Fruit fly (Drosophila melanogaster) whole organism, prepupa: ENCODE data around the gene CG42512.

Source experiments
- Blimp-1 ChIP-seq: fragments of 200-800 bp; sonication (Bioruptor generic); optimal IDR thresholded peaks from 3 replicates; lab custom pipeline; 2017; ENCODE audit warnings: missing biosample characterization, missing genetic modification characterization, mild to moderate bottlenecking, moderate library complexity, missing genetic modification reagents
- CG10631 ChIP-seq: fragments of 200-800 bp; sonication (Bioruptor generic); optimal IDR thresholded peaks from 2 replicates; lab custom pipeline; 2016; ENCODE audit warnings: missing biosample characterization, missing genetic modification characterization
- CG10669 ChIP-seq: fragments of 200-800 bp; sonication (Bioruptor generic); optimal IDR thresholded peaks from 3 replicates; lab custom pipeline; 2018; ENCODE audit warnings: missing biosample characterization, mild to moderate bottlenecking, missing genetic modification characterization, moderate library complexity
- CG11902 ChIP-seq: fragments of 200-800 bp; sonication (Bioruptor generic); optimal IDR thresholded peaks from 3 replicates; lab custom pipeline; 2016; ENCODE audit warnings: missing biosample characterization, missing genetic modification characterization
- CG15336 ChIP-seq: fragments of 200-800 bp; sonication (Bioruptor generic); IDR thresholded peaks from 2 replicates; pipeline ENCODE4 v1.3.6; 2022; ENCODE audit warnings: missing biosample characterization, missing genetic modification characterization
- CG1621 ChIP-seq: fragments of 200-800 bp; sonication (Bioruptor generic); optimal IDR thresholded peaks from 3 replicates; lab custom pipeline; 2018; ENCODE audit warnings: missing biosample characterization, mild to moderate bottlenecking, missing genetic modification characterization
- CG16779 ChIP-seq: fragments of 200-800 bp; sonication (Bioruptor generic); optimal IDR thresholded peaks from 3 replicates; lab custom pipeline; 2017; ENCODE audit warnings: missing biosample characterization, mild to moderate bottlenecking, missing genetic modification characterization
- CG3032 ChIP-seq: fragments of 200-800 bp; optimal IDR thresholded peaks from 2 replicates; lab custom pipeline; 2019; ENCODE audit warnings: missing biosample characterization, mild to moderate bottlenecking, missing genetic modification characterization, moderate library complexity
- CG31627 ChIP-seq: fragments of 200-800 bp; sonication (Bioruptor generic); optimal IDR thresholded peaks from 3 replicates; lab custom pipeline; 2016; ENCODE audit warnings: missing biosample characterization, missing genetic modification characterization
- CG32006 ChIP-seq: fragments of 200-800 bp; sonication (Bioruptor generic); optimal IDR thresholded peaks from 3 replicates; lab custom pipeline; 2017; ENCODE audit warnings: missing biosample characterization, mild to moderate bottlenecking, missing genetic modification characterization
- CG34406 ChIP-seq: fragments of 200-800 bp; sonication (Bioruptor generic); optimal IDR thresholded peaks from 3 replicates; lab custom pipeline; 2016; ENCODE audit warnings: missing biosample characterization, missing genetic modification characterization
- CG3919 ChIP-seq: fragments of 200-800 bp; sonication (Bioruptor generic); optimal IDR thresholded peaks from 3 replicates; lab custom pipeline; 2016; ENCODE audit warnings: missing biosample characterization, missing genetic modification characterization
- CG4318 ChIP-seq: fragments of 200-800 bp; sonication (Bioruptor generic); optimal IDR thresholded peaks from 3 replicates; lab custom pipeline; 2017; ENCODE audit warnings: missing biosample characterization, mild to moderate bottlenecking, missing genetic modification characterization
- CG6163 ChIP-seq: fragments of 200-800 bp; sonication (Bioruptor generic); IDR thresholded peaks from 3 replicates; pipeline ENCODE4 v1.3.6; 2022; ENCODE audit warnings: missing biosample characterization, missing genetic modification characterization
- CG6276 ChIP-seq: fragments of 200-800 bp; sonication (Bioruptor generic); optimal IDR thresholded peaks from 2 replicates; lab custom pipeline; 2017; ENCODE audit warnings: missing biosample characterization, mild to moderate bottlenecking, missing genetic modification characterization
- CG6792 ChIP-seq: fragments of 200-800 bp; sonication (Bioruptor generic); optimal IDR thresholded peaks from 3 replicates; lab custom pipeline; 2016; ENCODE audit warnings: missing biosample characterization, missing genetic modification characterization
- CG6854 ChIP-seq: fragments of 200-800 bp; sonication (Bioruptor generic); optimal IDR thresholded peaks from 2 replicates; lab custom pipeline; 2017; ENCODE audit warnings: missing biosample characterization, mild to moderate bottlenecking, missing genetic modification characterization
- CG8119 ChIP-seq: fragments of 200-800 bp; sonication (Bioruptor generic); IDR thresholded peaks from 3 replicates; pipeline ENCODE4 v1.3.6; 2022; ENCODE audit warnings: missing biosample characterization, missing genetic modification characterization
- CG8319 ChIP-seq: fragments of 200-800 bp; sonication (Bioruptor generic); optimal IDR thresholded peaks from 3 replicates; lab custom pipeline; 2016; ENCODE audit warnings: missing biosample characterization, missing genetic modification characterization
- CG8632 ChIP-seq: fragments of 200-800 bp; sonication (Bioruptor generic); optimal IDR thresholded peaks from 3 replicates; lab custom pipeline; 2016; ENCODE audit warnings: missing biosample characterization, missing genetic modification characterization
- Eip78C ChIP-seq: fragments of 200-800 bp; sonication (Bioruptor generic); peaks from one replicate; lab custom pipeline; 2016; ENCODE audit warnings: missing biosample characterization, missing genetic modification characterization
- Ets96B ChIP-seq: fragments of 200-800 bp; optimal IDR thresholded peaks from 2 replicates; lab custom pipeline; 2019; ENCODE audit warnings: missing biosample characterization, mild to moderate bottlenecking, missing genetic modification characterization, moderate library complexity
- Gug ChIP-seq: fragments of 200-800 bp; sonication (Bioruptor generic); IDR thresholded peaks from 2 replicates; pipeline ENCODE4 v1.3.6; 2022; ENCODE audit warnings: missing biosample characterization, missing genetic modification characterization
- Hr39 ChIP-seq: fragments of 200-800 bp; sonication (Bioruptor generic); optimal IDR thresholded peaks from 2 replicates; lab custom pipeline; 2016; ENCODE audit warnings: missing biosample characterization, missing genetic modification characterization
- Lpt ChIP-seq: fragments of 200-800 bp; sonication (Bioruptor generic); optimal IDR thresholded peaks from 3 replicates; lab custom pipeline; 2016; ENCODE audit warnings: missing biosample characterization, missing genetic modification characterization
- Met ChIP-seq: fragments of 200-800 bp; sonication (Bioruptor generic); optimal IDR thresholded peaks from 3 replicates; lab custom pipeline; 2016; ENCODE audit warnings: missing biosample characterization, missing genetic modification characterization
- OdsH ChIP-seq: fragments of 200-800 bp; sonication (Bioruptor generic); optimal IDR thresholded peaks from 3 replicates; lab custom pipeline; 2016; ENCODE audit warnings: missing biosample characterization, missing genetic modification characterization
- Smox ChIP-seq: fragments of 200-800 bp; sonication (Bioruptor generic); optimal IDR thresholded peaks from 3 replicates; lab custom pipeline; 2016; ENCODE audit warnings: missing biosample characterization, missing genetic modification characterization
- Sox102F ChIP-seq: fragments of 200-800 bp; sonication (Bioruptor generic); optimal IDR thresholded peaks from 2 replicates; lab custom pipeline; 2016; ENCODE audit warnings: missing biosample characterization, mild to moderate bottlenecking, missing genetic modification characterization
- Sox14 ChIP-seq: fragments of 200-800 bp; sonication (Bioruptor generic); optimal IDR thresholded peaks from 3 replicates; lab custom pipeline; 2016; ENCODE audit warnings: missing biosample characterization, missing genetic modification characterization
- Sox15 ChIP-seq: fragments of 200-800 bp; sonication (Bioruptor generic); optimal IDR thresholded peaks from 3 replicates; lab custom pipeline; 2016; ENCODE audit warnings: missing biosample characterization, missing genetic modification characterization
- achi ChIP-seq: fragments of 200-800 bp; sonication (Bioruptor generic); optimal IDR thresholded peaks from 3 replicates; lab custom pipeline; 2016; ENCODE audit warnings: missing biosample characterization, missing genetic modification characterization
- acj6 ChIP-seq: fragments of 200-800 bp; sonication (Bioruptor generic); optimal IDR thresholded peaks from 3 replicates; lab custom pipeline; 2016; ENCODE audit warnings: missing biosample characterization, missing genetic modification characterization
- cyc ChIP-seq: fragments of 200-800 bp; sonication (Bioruptor generic); optimal IDR thresholded peaks from 3 replicates; lab custom pipeline; 2016; ENCODE audit warnings: missing biosample characterization, missing genetic modification characterization
- dac ChIP-seq: fragments of 200-800 bp; sonication (Bioruptor generic); optimal IDR thresholded peaks from 2 replicates; lab custom pipeline; 2017; ENCODE audit warnings: missing biosample characterization, mild to moderate bottlenecking, missing genetic modification characterization
- dsx ChIP-seq: fragments of 200-800 bp; optimal IDR thresholded peaks from 3 replicates; lab custom pipeline; 2019; ENCODE audit warnings: missing biosample characterization, mild to moderate bottlenecking, missing genetic modification characterization, moderate library complexity; ENCODE audit not compliant: poor library complexity, severe bottlenecking
- eg ChIP-seq: fragments of 200-800 bp; sonication (Bioruptor generic); IDR thresholded peaks from 3 replicates; pipeline ENCODE4 v1.3.6; 2022; ENCODE audit warnings: missing biosample characterization, missing genetic modification characterization
- esn ChIP-seq: fragments of 200-800 bp; sonication (Bioruptor generic); optimal IDR thresholded peaks from 2 replicates; lab custom pipeline; 2016; ENCODE audit warnings: missing biosample characterization, mild to moderate bottlenecking, missing genetic modification characterization, moderate library complexity
- fd59A ChIP-seq: fragments of 200-800 bp; sonication (Bioruptor generic); optimal IDR thresholded peaks from 2 replicates; lab custom pipeline; 2017; ENCODE audit warnings: missing biosample characterization, mild to moderate bottlenecking, missing genetic modification characterization, missing genetic modification reagents
- fd85E ChIP-seq: fragments of 200-800 bp; sonication (Bioruptor generic); optimal IDR thresholded peaks from 3 replicates; lab custom pipeline; 2016; ENCODE audit warnings: missing biosample characterization, missing genetic modification characterization
- fkh ChIP-seq: fragments of 200-800 bp; sonication (Bioruptor generic); optimal IDR thresholded peaks from 3 replicates; lab custom pipeline; 2017; ENCODE audit warnings: missing biosample characterization, mild to moderate bottlenecking, missing genetic modification characterization, moderate library complexity
- lz ChIP-seq: fragments of 200-800 bp; sonication (Bioruptor generic); optimal IDR thresholded peaks from 3 replicates; lab custom pipeline; 2016; ENCODE audit warnings: missing biosample characterization, missing genetic modification characterization
- net ChIP-seq: fragments of 200-800 bp; sonication (Bioruptor generic); optimal IDR thresholded peaks from 3 replicates; lab custom pipeline; 2016; ENCODE audit warnings: missing biosample characterization, missing genetic modification characterization
- salr ChIP-seq, 2 experiments: fragments of 200-800 bp; sonication (Bioruptor generic); optimal IDR thresholded peaks; 3 replicates each; lab custom pipeline; 2016 to 2018; ENCODE audit warnings: missing biosample characterization in 2 of 2, missing genetic modification characterization in 2 of 2, mild to moderate bottlenecking in 1 of 2
- spab ChIP-seq: fragments of 200-800 bp; sonication (Bioruptor generic); optimal IDR thresholded peaks from 2 replicates; lab custom pipeline; 2017; ENCODE audit warnings: missing biosample characterization, mild to moderate bottlenecking, missing genetic modification characterization, missing genetic modification reagents
- ss ChIP-seq, 2 experiments: fragments of 200-800 bp; sonication (Bioruptor generic); optimal IDR thresholded peaks; 2 replicates in 1 of 2; 3 replicates in 1 of 2; lab custom pipeline; 2017 to 2018; ENCODE audit warnings: mild to moderate bottlenecking in 2 of 2, missing biosample characterization in 2 of 2, missing genetic modification characterization in 2 of 2, moderate library complexity in 1 of 2
- svp ChIP-seq: fragments of 200-800 bp; sonication (Bioruptor generic); peaks from one replicate; lab custom pipeline; 2016; ENCODE audit warnings: missing biosample characterization, missing genetic modification characterization
- topi ChIP-seq: fragments of 200-800 bp; sonication (Bioruptor generic); optimal IDR thresholded peaks from 3 replicates; lab custom pipeline; 2016; ENCODE audit warnings: missing biosample characterization, missing genetic modification characterization
- vri ChIP-seq: fragments of 200-800 bp; sonication (Bioruptor generic); optimal IDR thresholded peaks from 3 replicates; lab custom pipeline; 2016; ENCODE audit warnings: missing biosample characterization, mild to moderate bottlenecking, missing genetic modification characterization

CG42512 gene

dm6 chrX:16645472-16645871 is 5.7 kb upstream of the CG42512 start:
- TF ChIP-seq fd59A (GFP tag; lab: Kevin White, UChicago) = no peak
- no peak for TF ChIP-seq spab (GFP tag; lab: Kevin White, UChicago)
- no peak for TF ChIP-seq CG8119 (GFP tag; lab: Robert Waterston, UW)
- peak; percentile 66 for TF ChIP-seq Blimp-1 (GFP tag; lab: Kevin White, UChicago)
- peak; percentile 76 for TF ChIP-seq vri (GFP tag; lab: Kevin White, UChicago)
- TF ChIP-seq dsx = no peak
- TF ChIP-seq Eip78C (GFP tag; lab: Kevin White, UChicago) = peak; percentile 38
- TF ChIP-seq CG32006 (GFP tag; lab: Kevin White, UChicago) = no peak

dm6 chrX:16647092-16647632 is 4.0 kb upstream of the CG42512 start:
- TF ChIP-seq Sox15 (GFP tag; lab: Kevin White, UChicago) = peak; percentile 49
- peak in 1 of 2 experiments; percentile 22 for TF ChIP-seq salr (GFP tag; optimal IDR thresholded peaks at IDR 0.05; lab: Kevin White, UChicago)
- no peak for TF ChIP-seq CG16779 (tag; lab: Kevin White, UChicago)
- TF ChIP-seq CG31627 (GFP tag; lab: Kevin White, UChicago) = peak; percentile 55
- peak; percentile 33 for TF ChIP-seq CG34406 (GFP tag; lab: Kevin White, UChicago)
- TF ChIP-seq OdsH = peak; percentile 30
- TF ChIP-seq fkh = no peak
- TF ChIP-seq fd59A (GFP tag; lab: Kevin White, UChicago) = peak; percentile 28
- no peak for TF ChIP-seq CG1621 (tag; lab: Kevin White, UChicago)
- TF ChIP-seq dac = no peak
- TF ChIP-seq eg (GFP tag; lab: Robert Waterston, UW) = no peak
- TF ChIP-seq CG8119 (GFP tag; lab: Robert Waterston, UW) = no peak
- TF ChIP-seq net = no peak
- no peak for TF ChIP-seq Lpt
- TF ChIP-seq Sox14 = peak; percentile 28
- peak; percentile 56 for TF ChIP-seq lz (GFP tag; lab: Kevin White, UChicago)
- TF ChIP-seq Hr39 (GFP tag; lab: Kevin White, UChicago) = peak; percentile 64
- TF ChIP-seq achi (GFP tag; lab: Kevin White, UChicago) = no peak
- peak; percentile 46 for TF ChIP-seq CG32006 (GFP tag; lab: Kevin White, UChicago)
- TF ChIP-seq CG6163 (GFP tag; lab: Robert Waterston, UW) = peak; percentile 18; the same call in 1 of the 3 replicates
- peak; percentile 37 for TF ChIP-seq Smox
- no peak for TF ChIP-seq fd85E
- peak; percentile 67 for TF ChIP-seq esn (GFP tag; lab: Kevin White, UChicago)
- peak; percentile 22 for TF ChIP-seq Sox102F (GFP tag; lab: Kevin White, UChicago)
- TF ChIP-seq vri (GFP tag; lab: Kevin White, UChicago) = no peak
- TF ChIP-seq Ets96B = no peak
- no peak for TF ChIP-seq CG6854 (GFP tag; lab: Kevin White, UChicago)
- peak; percentile 31 for TF ChIP-seq CG10631 (GFP tag; lab: Kevin White, UChicago)
- TF ChIP-seq Blimp-1 (GFP tag; lab: Kevin White, UChicago) = no peak
- TF ChIP-seq CG4318 = no peak
- TF ChIP-seq Met (GFP tag; lab: Kevin White, UChicago) = peak; percentile 42
- no peak for TF ChIP-seq CG6276
- peak; percentile 19 for TF ChIP-seq CG3032 (tag; lab: Kevin White, UChicago)
- peak; percentile 12 for TF ChIP-seq CG10669 (GFP tag; lab: Kevin White, UChicago)
- peak in 1 of 2 experiments; percentile 20 for TF ChIP-seq ss (GFP tag; optimal IDR thresholded peaks at IDR 0.05; lab: Kevin White, UChicago)
- TF ChIP-seq CG3919 (GFP tag; lab: Kevin White, UChicago) = peak; percentile 1
- TF ChIP-seq CG8632 (GFP tag; lab: Kevin White, UChicago) = peak; percentile 15
- TF ChIP-seq acj6 = peak; percentile 20
- TF ChIP-seq cyc (GFP tag; lab: Kevin White, UChicago) = peak; percentile 31
- no peak for TF ChIP-seq CG8319 (GFP tag; lab: Kevin White, UChicago)
- peak; percentile 81 for TF ChIP-seq svp (GFP tag; lab: Kevin White, UChicago)
- peak; percentile 33 for TF ChIP-seq topi (GFP tag; lab: Kevin White, UChicago)
- no peak for TF ChIP-seq CG11902
- no peak for TF ChIP-seq Gug (GFP tag; lab: Robert Waterston, UW)
- peak; percentile 31 for TF ChIP-seq CG6792
- no peak for TF ChIP-seq CG15336 (GFP tag; lab: Robert Waterston, UW)
